Worm (Caenorhabditis elegans): ENCODE measurements around the gene clec-177.

The clec-177 gene

DNA sequence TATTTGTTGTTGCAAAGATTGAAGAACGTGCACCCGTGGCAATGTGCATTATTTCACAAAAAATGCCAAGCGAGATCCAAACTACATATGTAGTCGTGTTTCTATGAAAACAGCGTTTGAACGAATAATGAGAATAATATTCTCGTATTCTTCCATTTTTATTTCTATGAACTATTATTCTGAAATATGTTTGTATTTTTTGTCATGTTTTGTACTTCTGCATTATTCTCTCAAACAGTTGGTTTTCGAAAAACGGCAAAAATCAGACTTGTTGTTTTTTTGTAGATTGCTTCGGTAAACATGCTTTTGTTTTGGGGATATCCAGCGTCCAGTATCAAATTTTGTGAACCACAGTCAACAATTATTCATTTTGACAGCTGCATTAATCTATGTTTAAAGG is at the start of gene clec-177:
Gene clec-177, plus strand, starts transcription at position 301 of the 400 bp plus-strand sequence.
- no peak for TF ChIP-seq W03F9.2 (tag; optimal IDR thresholded peaks at IDR 0.05)
- TF ChIP-seq him-1 (tag; optimal IDR thresholded peaks at IDR 0.05) = no peak
- TF ChIP-seq dao-5 (tag; optimal IDR thresholded peaks at IDR 0.05) = no peak

DNA sequence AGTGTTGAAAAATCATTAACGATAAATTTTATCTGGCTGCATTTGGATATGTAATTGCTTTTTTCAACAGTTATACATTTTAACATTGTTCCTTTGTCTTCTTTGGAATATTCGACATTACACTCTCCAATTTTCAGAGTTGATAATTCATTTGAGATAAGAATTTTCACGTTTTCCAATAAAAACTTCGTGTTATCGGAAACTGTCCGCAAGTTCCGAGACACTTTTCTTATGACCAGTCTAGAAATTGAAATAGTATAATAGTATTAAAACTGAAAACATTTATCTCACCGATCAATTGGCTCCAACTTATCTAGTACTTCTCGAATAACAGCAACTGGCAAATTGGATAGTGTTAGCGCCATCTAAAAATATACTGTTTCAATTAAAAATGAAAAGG is 48.7 kb upstream of the clec-177 start, which contains the start of gene fbxa-86:
Gene fbxa-86, minus strand, starts transcription at position 367 of the 400 bp plus-strand sequence.
- TF ChIP-seq him-1 (tag; optimal IDR thresholded peaks at IDR 0.05) (no peak), dao-5 (tag; optimal IDR thresholded peaks at IDR 0.05) (no peak), W03F9.2 (tag; optimal IDR thresholded peaks at IDR 0.05) (no peak)

DNA sequence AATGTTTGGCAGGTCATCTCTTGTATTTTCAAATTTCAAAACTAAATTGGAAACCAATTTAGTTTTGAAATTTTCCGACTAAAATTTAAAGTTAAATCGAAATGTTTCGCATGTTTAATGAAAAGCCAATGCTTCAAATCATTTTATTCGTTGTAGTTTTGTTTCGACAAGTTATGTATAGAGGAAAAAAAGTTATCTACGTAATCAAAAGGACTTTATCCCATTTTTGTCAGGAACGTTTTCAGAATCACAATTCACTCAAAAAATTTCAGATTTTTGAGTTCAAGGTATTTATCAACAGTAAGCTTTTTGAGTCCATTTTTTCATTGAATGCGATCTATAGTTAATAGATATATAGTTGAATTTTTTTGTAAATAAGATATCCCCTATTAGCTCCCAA is 47.7 kb upstream of the clec-177 start, which contains the start of gene str-168:
Gene str-168, plus strand, starts transcription at position 301 of the 400 bp plus-strand sequence.
- TF ChIP-seq W03F9.2 (tag; optimal IDR thresholded peaks at IDR 0.05) (no peak), him-1 (tag; optimal IDR thresholded peaks at IDR 0.05) (no peak)

DNA sequence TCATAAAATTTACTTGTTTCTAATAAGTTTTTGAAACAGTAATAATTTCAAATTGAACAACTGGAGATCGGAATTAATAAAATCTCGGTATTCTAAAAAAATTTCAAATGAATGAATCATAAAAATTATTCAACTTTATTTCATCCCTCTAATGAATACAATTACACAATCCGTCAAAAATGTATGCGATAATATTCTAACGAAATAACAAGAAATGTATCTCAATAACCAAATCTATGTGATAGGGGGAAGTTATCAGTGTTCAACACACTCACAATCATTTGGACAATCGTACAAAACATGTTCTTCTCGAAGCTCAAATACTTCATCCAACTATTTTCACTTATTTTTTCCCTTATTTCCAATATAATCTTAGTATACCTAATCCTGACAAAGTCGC is 44.7 kb upstream of the clec-177 start, which contains the start of gene Y9C9A.5:
Gene Y9C9A.5, plus strand, starts transcription at position 301 of the 400 bp plus-strand sequence.
- no peak for TF ChIP-seq dao-5 (tag; optimal IDR thresholded peaks at IDR 0.05)

DNA sequence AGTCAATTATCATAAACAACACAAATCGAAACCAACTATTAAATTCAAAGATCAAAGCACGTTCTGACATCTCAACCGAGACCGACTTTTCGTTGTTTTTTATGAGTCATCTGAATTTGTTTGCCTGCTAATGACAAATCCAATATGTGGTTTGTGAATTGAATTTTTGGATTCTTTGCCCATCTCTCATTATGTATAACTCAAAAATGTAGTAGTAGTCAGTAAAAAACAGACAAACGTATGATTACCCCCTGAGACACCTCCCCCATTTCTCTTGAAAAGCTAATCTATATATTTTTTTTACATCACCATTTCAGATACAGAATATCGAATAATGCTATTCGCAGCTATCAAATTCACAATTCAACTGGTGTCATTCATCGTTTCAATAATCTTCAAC is 40.6 kb upstream of the clec-177 start, which contains the start of gene str-169:
Gene str-169, plus strand, starts transcription at position 301 of the 400 bp plus-strand sequence.
- no peak for TF ChIP-seq dao-5 (tag; optimal IDR thresholded peaks at IDR 0.05)
- no peak for TF ChIP-seq W03F9.2 (tag; optimal IDR thresholded peaks at IDR 0.05)
- TF ChIP-seq him-1 (tag; optimal IDR thresholded peaks at IDR 0.05) = no peak

DNA sequence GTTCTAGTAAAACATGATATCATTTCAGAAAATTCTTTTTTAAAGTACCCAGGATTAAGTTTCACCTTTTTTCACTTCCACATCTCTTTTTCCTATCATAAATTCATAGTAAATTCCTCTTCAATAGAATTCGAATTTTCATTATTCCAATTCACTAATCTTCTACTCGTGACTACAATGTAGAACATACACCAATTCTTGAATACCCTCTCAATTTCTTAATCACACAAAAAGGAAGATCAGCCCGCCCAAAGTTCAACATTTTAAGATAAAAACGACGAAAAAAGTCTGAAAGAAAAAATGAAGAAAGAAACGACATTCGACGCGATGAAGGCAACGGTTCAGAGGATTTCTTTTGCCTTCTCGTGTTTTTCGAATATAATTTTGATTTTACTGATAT is 32.5 kb upstream of the clec-177 start, which contains the start of gene str-163:
Gene str-163, plus strand, starts transcription at position 301 of the 400 bp plus-strand sequence.
- no peak for TF ChIP-seq him-1 (tag; optimal IDR thresholded peaks at IDR 0.05)
- no peak for TF ChIP-seq W03F9.2 (tag; optimal IDR thresholded peaks at IDR 0.05)
- no peak for TF ChIP-seq dao-5 (tag; optimal IDR thresholded peaks at IDR 0.05)

DNA sequence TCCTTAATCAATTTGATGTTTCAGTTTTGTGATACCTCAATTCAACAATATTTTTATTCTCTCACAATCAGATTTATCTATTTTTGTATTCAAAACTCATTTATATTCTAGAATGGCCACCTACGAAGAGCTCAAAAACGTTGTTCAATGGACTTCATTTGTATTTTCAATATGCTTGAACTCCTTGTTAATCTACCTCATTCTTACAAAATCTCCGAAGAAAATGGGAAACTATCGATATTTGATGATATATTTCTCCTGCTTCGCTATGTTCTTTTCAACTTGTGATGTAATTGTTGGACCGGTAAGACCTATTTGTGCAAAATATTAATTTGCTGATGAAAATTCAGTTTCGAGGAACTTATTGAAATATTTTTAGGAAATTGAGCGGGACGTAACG is 25.7 kb upstream of the clec-177 start, which contains the start of gene str-164:
Gene str-164, plus strand, starts transcription at position 113 of the 400 bp plus-strand sequence.
- TF ChIP-seq dao-5 (tag; optimal IDR thresholded peaks at IDR 0.05) (no peak), W03F9.2 (tag; optimal IDR thresholded peaks at IDR 0.05) (no peak), him-1 (tag; optimal IDR thresholded peaks at IDR 0.05) (no peak)

DNA sequence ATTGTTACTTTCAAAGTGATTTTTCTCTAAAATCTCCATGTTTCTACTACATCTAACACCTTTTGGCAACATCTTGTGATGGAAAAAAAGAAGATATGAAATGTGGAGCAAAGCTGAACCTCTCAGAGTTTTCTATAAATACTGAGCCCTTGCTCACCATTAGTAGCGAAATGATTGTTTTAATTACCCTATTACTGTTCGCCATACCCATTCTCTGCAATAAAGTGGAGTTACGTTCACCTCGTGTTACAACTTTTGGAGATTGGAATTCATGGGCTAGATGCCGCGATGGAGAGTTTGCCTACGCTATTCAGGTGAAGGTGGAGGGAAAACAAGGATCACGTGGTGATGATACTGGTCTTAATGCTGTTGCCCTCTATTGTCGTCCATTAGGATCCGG is 22.5 kb upstream of the clec-177 start, which contains the start of gene txt-3:
Gene txt-3, plus strand, starts transcription at position 125 of the 400 bp plus-strand sequence.
- TF ChIP-seq dao-5 (tag; optimal IDR thresholded peaks at IDR 0.05) = no peak
- TF ChIP-seq W03F9.2 (tag; optimal IDR thresholded peaks at IDR 0.05) = no peak
- TF ChIP-seq him-1 (tag; optimal IDR thresholded peaks at IDR 0.05) = no peak

DNA sequence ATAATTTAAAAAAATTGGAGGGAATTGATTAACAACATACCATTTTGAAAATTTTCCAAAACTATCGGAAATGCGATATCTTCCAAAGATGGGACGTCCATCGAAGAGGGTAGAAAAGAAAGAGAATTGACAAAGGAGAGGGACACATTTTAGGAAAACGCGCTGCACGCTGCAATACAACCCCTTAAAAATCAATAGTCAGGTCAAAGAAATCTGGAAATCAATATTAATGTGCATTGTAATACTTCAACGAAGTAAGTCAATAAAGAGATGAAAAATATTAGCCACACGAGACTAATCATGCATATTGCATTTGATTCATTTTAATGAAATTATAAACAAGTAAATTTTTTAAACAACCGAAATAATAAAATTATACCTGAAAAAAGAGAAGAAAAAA is 16.9 kb upstream of the clec-177 start, which contains the start of gene Y9C9A.13:
Gene Y9C9A.13, minus strand, starts transcription at position 101 of the 400 bp plus-strand sequence.
- no peak for TF ChIP-seq dao-5 (tag; optimal IDR thresholded peaks at IDR 0.05)
- no peak for TF ChIP-seq W03F9.2 (tag; optimal IDR thresholded peaks at IDR 0.05)

DNA sequence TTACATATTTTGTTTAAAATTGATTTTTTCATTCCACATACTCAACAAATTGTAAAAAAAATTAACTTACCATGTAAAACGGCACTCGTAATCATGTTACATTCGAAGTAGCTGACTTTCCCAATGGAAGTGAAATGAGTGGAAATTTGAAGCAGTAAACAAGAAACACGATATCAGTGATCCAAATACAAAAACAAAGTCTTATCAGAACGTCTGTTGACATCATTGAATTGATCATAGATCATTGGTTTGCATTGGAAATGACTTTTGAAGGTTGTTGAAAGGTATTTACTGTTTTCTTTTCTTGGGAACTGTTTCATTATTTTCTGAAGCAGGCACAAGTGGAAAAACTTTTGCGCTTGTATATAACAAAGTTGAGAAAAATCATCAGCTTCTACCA is 10.4 kb upstream of the clec-177 start, which contains the start of gene Y9C9A.16:
Gene Y9C9A.16, minus strand, starts transcription at position 131 of the 400 bp plus-strand sequence.
- TF ChIP-seq dao-5 (tag; optimal IDR thresholded peaks at IDR 0.05) = no peak
- no peak for TF ChIP-seq him-1 (tag; optimal IDR thresholded peaks at IDR 0.05)
- no peak for TF ChIP-seq W03F9.2 (tag; optimal IDR thresholded peaks at IDR 0.05)

DNA sequence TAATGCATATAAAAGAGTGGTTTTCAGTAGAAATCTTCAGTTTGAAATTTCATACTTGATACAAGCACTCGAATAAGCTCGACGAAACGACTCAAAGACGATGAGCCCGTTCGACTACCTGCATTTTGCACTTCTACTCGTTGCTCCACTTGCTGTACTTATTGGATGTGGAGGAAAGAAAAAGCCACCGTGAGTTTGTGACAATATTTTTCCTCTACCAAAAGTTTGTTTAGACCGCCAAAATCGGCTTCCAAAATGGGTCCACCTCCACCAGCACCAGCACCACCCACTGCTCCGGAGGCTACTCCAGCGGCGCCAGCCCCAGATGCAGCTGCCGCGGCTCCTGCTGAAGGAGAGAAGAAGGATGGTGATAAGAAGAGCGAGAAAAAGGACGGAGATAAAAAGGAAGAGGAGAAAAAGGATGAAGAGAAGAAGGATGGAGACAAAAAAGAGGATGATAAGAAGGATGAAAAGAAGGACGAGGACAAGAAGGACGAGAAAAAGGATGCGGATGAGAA is 9.1 kb upstream of the clec-177 start, which contains the start of gene E03H12.5:
Gene E03H12.5, plus strand, starts transcription at position 51 of the 518 bp plus-strand sequence.
- TF ChIP-seq him-1 (tag; optimal IDR thresholded peaks at IDR 0.05) = no peak

DNA sequence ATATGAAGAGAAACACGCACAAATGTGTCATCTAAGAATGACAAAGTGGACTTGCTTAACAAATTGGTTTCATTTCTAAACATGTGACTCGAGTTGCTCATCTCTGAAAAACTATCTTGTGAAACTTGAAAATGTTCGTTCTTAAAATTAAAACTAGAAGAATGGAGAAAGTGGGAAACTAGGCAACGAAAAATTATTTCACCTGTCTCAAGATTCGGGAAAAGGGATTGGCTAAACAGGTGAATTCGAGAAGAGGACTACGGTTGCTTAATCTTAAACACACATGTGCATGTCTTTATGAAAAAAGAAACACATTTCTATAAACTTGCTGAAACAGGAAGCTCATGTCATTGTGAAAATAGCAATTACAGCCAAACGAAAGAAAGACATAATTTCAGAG is 5.3 kb upstream of the clec-177 start, which contains the start of gene srz-24:
Gene srz-24, minus strand, starts transcription at position 101 of the 400 bp plus-strand sequence.
- TF ChIP-seq him-1 (tag; optimal IDR thresholded peaks at IDR 0.05) (no peak), W03F9.2 (tag; optimal IDR thresholded peaks at IDR 0.05) (no peak), dao-5 (tag; optimal IDR thresholded peaks at IDR 0.05) (no peak)

DNA sequence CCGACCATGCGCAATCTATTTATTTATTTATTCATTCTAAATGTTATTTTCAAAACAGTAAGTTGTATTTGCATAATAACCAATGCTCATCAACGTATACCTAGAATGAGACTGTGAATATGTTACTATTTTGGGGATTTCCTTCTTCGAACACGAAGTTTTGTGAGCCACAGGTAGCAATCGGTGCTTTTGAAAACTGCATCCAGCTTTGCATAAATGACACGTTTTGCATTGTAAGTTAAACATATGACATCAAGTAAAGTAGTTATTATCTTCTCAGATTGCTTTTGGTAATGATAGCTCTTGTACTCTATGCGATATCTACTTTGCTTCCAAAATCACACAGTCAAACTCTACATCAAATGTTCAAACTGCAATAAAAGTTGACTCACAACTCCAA is 3.9 kb upstream of the clec-177 start, which contains the start of gene E03H12.4:
Gene E03H12.4, plus strand, starts transcription at position 120 of the 400 bp plus-strand sequence.
- TF ChIP-seq him-1 (tag; optimal IDR thresholded peaks at IDR 0.05) (no peak), dao-5 (tag; optimal IDR thresholded peaks at IDR 0.05) (no peak), W03F9.2 (tag; optimal IDR thresholded peaks at IDR 0.05) (no peak)

DNA sequence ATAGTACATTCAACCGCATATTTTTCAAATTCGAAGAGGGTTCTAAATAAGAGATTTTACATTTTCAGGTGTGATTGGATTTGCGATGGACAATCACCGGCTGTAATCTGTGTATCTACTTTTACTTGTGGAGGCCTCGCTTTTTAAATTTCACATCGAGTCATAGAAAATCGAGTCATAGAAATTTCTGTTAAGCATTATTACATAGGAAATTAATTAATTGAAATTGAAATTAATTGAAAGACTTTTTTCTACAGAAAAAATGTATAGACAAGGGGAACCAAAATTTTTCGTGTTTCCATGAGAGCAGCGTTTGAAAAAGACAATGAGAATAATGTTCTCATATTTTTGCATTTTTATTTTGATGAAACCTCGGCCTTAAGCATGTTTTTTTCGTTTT is 2.6 kb upstream of the clec-177 start, which contains the start of gene clec-176:
Gene clec-176, plus strand, starts transcription at position 301 of the 400 bp plus-strand sequence.
- TF ChIP-seq W03F9.2 (tag; optimal IDR thresholded peaks at IDR 0.05) (no peak), him-1 (tag; optimal IDR thresholded peaks at IDR 0.05) (no peak), dao-5 (tag; optimal IDR thresholded peaks at IDR 0.05) (no peak)

Data from whole organism, L4/young adult.